Fruit fly (Drosophila melanogaster): ENCODE results near the gene CG9759.
A peak's percentile ranks its signal among the peaks of the same experiment; 100 is the strongest.

CG9759 gene

dm6 chr3R:13600539-13600938 is 8.5 kb downstream of the CG9759 start (continued):
- no peak for TF ChIP-seq CG1602 (GFP tag; optimal IDR thresholded peaks at IDR 0.05)
- no peak for TF ChIP-seq prd (optimal IDR thresholded peaks at IDR 0.05)
- TF ChIP-seq prd (GFP tag; IDR thresholded peaks at IDR 0.05), result peak; percentile 37; the same call in 1 of the 3 replicates
- peak; percentile 23 for TF ChIP-seq CG30403 (GFP tag; optimal IDR thresholded peaks at IDR 0.05)
- no peak for TF ChIP-seq Dip2 (GFP tag; IDR thresholded peaks at IDR 0.05)
- no peak for TF ChIP-seq Hr78 (GFP tag; optimal IDR thresholded peaks at IDR 0.05)
- no peak for TF ChIP-seq Sry-β (GFP tag; optimal IDR thresholded peaks at IDR 0.05)
- TF ChIP-seq TFAM (GFP tag; optimal IDR thresholded peaks at IDR 0.05), result no peak
- peak; percentile 37 for TF ChIP-seq CoRest (tag; optimal IDR thresholded peaks at IDR 0.05)
- TF ChIP-seq dm (GFP tag; optimal IDR thresholded peaks at IDR 0.05), result no peak
- TF ChIP-seq CG7556 (GFP tag; optimal IDR thresholded peaks at IDR 0.05), result peak; percentile 38
- TF ChIP-seq hb (GFP tag; IDR thresholded peaks at IDR 0.05; ENCODE audit: partially characterized antibody), result no peak
- peak; percentile 6 for TF ChIP-seq CG8924 (tag; optimal IDR thresholded peaks at IDR 0.05)
- no peak for TF ChIP-seq CG9609 (GFP tag; optimal IDR thresholded peaks at IDR 0.05)
- no peak for TF ChIP-seq zfh1 (GFP tag; IDR thresholded peaks at IDR 0.05)
- TF ChIP-seq CG7839 (tag; optimal IDR thresholded peaks at IDR 0.05), result peak; percentile 40
- TF ChIP-seq CG12391 (tag; optimal IDR thresholded peaks at IDR 0.05), result peak; percentile 32
- TF ChIP-seq Ptx1 (GFP tag; IDR thresholded peaks at IDR 0.05), result peak; percentile 30; the same call in 1 of the 2 replicates
- peak; percentile 58; the same call in 1 of the 3 replicates for TF ChIP-seq dysf (GFP tag; IDR thresholded peaks at IDR 0.05)
- peak; percentile 32 for TF ChIP-seq cwo (GFP tag; optimal IDR thresholded peaks at IDR 0.05)
- TF ChIP-seq Fer1 (GFP tag; optimal IDR thresholded peaks at IDR 0.05), result peak; percentile 68
- peak in 1 of 2 experiments; percentile 45 for TF ChIP-seq Hr51 (GFP tag; optimal IDR thresholded peaks at IDR 0.05)
- TF ChIP-seq CG4404 (GFP tag; IDR thresholded peaks at IDR 0.05), result peak; percentile 21; the same call in 1 of the 2 replicates
- TF ChIP-seq CG14710 (tag; optimal IDR thresholded peaks at IDR 0.05), result no peak
- peak; percentile 36 for TF ChIP-seq CG2712 (tag; optimal IDR thresholded peaks at IDR 0.05)
- TF ChIP-seq tx (GFP tag; optimal IDR thresholded peaks at IDR 0.05), result no peak
- TF ChIP-seq scrt (GFP tag; optimal IDR thresholded peaks at IDR 0.05), result peak; percentile 27
- TF ChIP-seq Fer3 (tag; optimal IDR thresholded peaks at IDR 0.05), result peak; percentile 24
- TF ChIP-seq hkb (optimal IDR thresholded peaks at IDR 0.05), result no peak
- TF ChIP-seq hkb (GFP tag; IDR thresholded peaks at IDR 0.05), result peak; percentile 57
- TF ChIP-seq CG2120 (GFP tag; optimal IDR thresholded peaks at IDR 0.05), result peak; percentile 47
- TF ChIP-seq CTCF (GFP tag; optimal IDR thresholded peaks at IDR 0.05), result no peak
- peak; percentile 24 for TF ChIP-seq Sox102F (GFP tag; optimal IDR thresholded peaks at IDR 0.05)
- no peak for TF ChIP-seq trem (tag; optimal IDR thresholded peaks at IDR 0.05)
- peak; percentile 20 for TF ChIP-seq NfI (GFP tag; optimal IDR thresholded peaks at IDR 0.05)
- peak; percentile 9 for TF ChIP-seq Oli (tag; optimal IDR thresholded peaks at IDR 0.05)
- no peak for TF ChIP-seq CG31365 (tag; optimal IDR thresholded peaks at IDR 0.05)
- no peak for TF ChIP-seq sug (tag; optimal IDR thresholded peaks at IDR 0.05)
- no peak for TF ChIP-seq NK7.1 (GFP tag; optimal IDR thresholded peaks at IDR 0.05)
- 0 out of 4 replicates have a peak, but pooled peaks have one; percentile 11 for TF ChIP-seq Gug (GFP tag; IDR thresholded peaks at IDR 0.05)
- no peak for TF ChIP-seq ci (GFP tag; IDR thresholded peaks at IDR 0.05)
- TF ChIP-seq CG16863 (GFP tag; optimal IDR thresholded peaks at IDR 0.05), result no peak
- peak; percentile 61 for TF ChIP-seq CG2678 (tag; optimal IDR thresholded peaks at IDR 0.05)
- TF ChIP-seq CG18599 (GFP tag; optimal IDR thresholded peaks at IDR 0.05), result peak; percentile 65
- peak; percentile 73 for TF ChIP-seq lab (GFP tag; optimal IDR thresholded peaks at IDR 0.05)
- no peak for TF ChIP-seq CG4617 (GFP tag; optimal IDR thresholded peaks at IDR 0.05; ENCODE audit: borderline replicate concordance)
- TF ChIP-seq Xrp1 (GFP tag; IDR thresholded peaks at IDR 0.05), result peak; percentile 17; the same call in 1 of the 2 replicates
- 0 out of 2 replicates have a peak, but pooled peaks have one; percentile 11 for TF ChIP-seq CG14667 (GFP tag; IDR thresholded peaks at IDR 0.05)
- TF ChIP-seq CG31441 (GFP tag; IDR thresholded peaks at IDR 0.05), result peak; percentile 37; the same call in 1 of the 2 replicates
- no peak for TF ChIP-seq CG16813 (GFP tag; IDR thresholded peaks at IDR 0.05; ENCODE audit: partially characterized antibody)
- TF ChIP-seq danr (GFP tag; IDR thresholded peaks at IDR 0.05), result no peak

All from whole organism, embryonic.